Fruit fly (Drosophila melanogaster) whole organism, embryonic: Measurements from ENCODE around the gene siz.
A peak's percentile ranks its signal among the peaks of the same experiment; 100 is the strongest.

ENCODE experiments used
- Atf-2 ChIP-seq: fragments of 200-800 bp; sonication (Bioruptor generic); optimal IDR thresholded peaks from 2 replicates; lab custom pipeline; 2016; ENCODE audit warnings: missing biosample characterization, missing genetic modification characterization
- B-H2 ChIP-seq: fragments of 200-800 bp; sonication (Bioruptor generic); optimal IDR thresholded peaks from 2 replicates; lab custom pipeline; 2018; ENCODE audit warnings: missing biosample characterization, mild to moderate bottlenecking, missing genetic modification characterization
- BEAF-32 ChIP-seq: fragments of 200-800 bp; sonication (Bioruptor generic); optimal IDR thresholded peaks from 3 replicates; lab custom pipeline; 2017; ENCODE audit warnings: missing biosample characterization, missing genetic modification characterization, mild to moderate bottlenecking, moderate library complexity, missing genetic modification reagents
- Blimp-1 ChIP-seq: fragments of 200-800 bp; sonication (Bioruptor generic); optimal IDR thresholded peaks from 3 replicates; lab custom pipeline; 2018; ENCODE audit warnings: missing biosample characterization, missing genetic modification characterization, mild to moderate bottlenecking, moderate library complexity, missing genetic modification reagents
- CG10565 ChIP-seq: fragments of 200-800 bp; sonication (Bioruptor generic); optimal IDR thresholded peaks from 3 replicates; lab custom pipeline; 2016; ENCODE audit warnings: missing biosample characterization, mild to moderate bottlenecking, missing genetic modification characterization
- CG10979 ChIP-seq: fragments of 200-800 bp; sonication (Bioruptor generic); optimal IDR thresholded peaks from 2 replicates; lab custom pipeline; 2018; ENCODE audit warnings: missing biosample characterization, mild to moderate bottlenecking, missing genetic modification characterization, moderate library complexity
- CG11560 ChIP-seq: fragments of 200-800 bp; sonication (Bioruptor generic); IDR thresholded peaks from 3 replicates; pipeline ENCODE4 v1.3.6; 2022; ENCODE audit warnings: missing biosample characterization, missing genetic modification characterization
- CG12219 ChIP-seq: fragments of 200-800 bp; sonication (Bioruptor generic); optimal IDR thresholded peaks from 3 replicates; lab custom pipeline; 2018; ENCODE audit warnings: missing biosample characterization, mild to moderate bottlenecking, missing genetic modification characterization
- CG12391 ChIP-seq: fragments of 200-800 bp; sonication (Bioruptor generic); optimal IDR thresholded peaks from 3 replicates; lab custom pipeline; 2018; ENCODE audit warnings: missing biosample characterization, mild to moderate bottlenecking, missing genetic modification characterization, moderate library complexity
- CG12744 ChIP-seq: fragments of 200-800 bp; sonication (Bioruptor generic); optimal IDR thresholded peaks from 2 replicates; lab custom pipeline; 2016; ENCODE audit warnings: missing biosample characterization, missing genetic modification characterization
- CG13123 ChIP-seq: fragments of 200-800 bp; sonication (Bioruptor generic); optimal IDR thresholded peaks from 2 replicates; lab custom pipeline; 2016; ENCODE audit warnings: missing biosample characterization, missing genetic modification characterization
- CG14860 ChIP-seq: fragments of 200-800 bp; sonication (Bioruptor generic); IDR thresholded peaks from 3 replicates; pipeline ENCODE4 v1.3.6; 2022; ENCODE audit warnings: missing biosample characterization, missing genetic modification characterization; ENCODE audit not compliant: partially characterized antibody
- CG15479 ChIP-seq: fragments of 200-800 bp; sonication (Bioruptor generic); optimal IDR thresholded peaks from 3 replicates; lab custom pipeline; 2019; ENCODE audit warnings: missing biosample characterization, mild to moderate bottlenecking, missing genetic modification characterization, moderate library complexity
- CG1603 ChIP-seq: fragments of 200-800 bp; sonication (Bioruptor generic); optimal IDR thresholded peaks from 2 replicates; lab custom pipeline; 2019; ENCODE audit warnings: missing biosample characterization, mild to moderate bottlenecking, missing genetic modification characterization, moderate library complexity
- CG17328 ChIP-seq: fragments of 200-800 bp; sonication (Bioruptor generic); IDR thresholded peaks from 2 replicates; pipeline ENCODE4 v1.3.6; 2022; ENCODE audit warnings: missing biosample characterization, missing genetic modification characterization
- CG17359 ChIP-seq: fragments of 200-800 bp; sonication (Bioruptor generic); optimal IDR thresholded peaks from 3 replicates; lab custom pipeline; 2018; ENCODE audit warnings: missing biosample characterization, mild to moderate bottlenecking, missing genetic modification characterization, moderate library complexity
- CG17385 ChIP-seq: fragments of 200-800 bp; sonication (Bioruptor generic); optimal IDR thresholded peaks from 3 replicates; lab custom pipeline; 2018; ENCODE audit warnings: missing biosample characterization, mild to moderate bottlenecking, missing genetic modification characterization
- CG17802 ChIP-seq: fragments of 200-800 bp; sonication (Bioruptor generic); optimal IDR thresholded peaks from 2 replicates; lab custom pipeline; 2018; ENCODE audit warnings: missing biosample characterization, mild to moderate bottlenecking, missing genetic modification characterization, moderate library complexity
- CG1832 ChIP-seq: fragments of 200-800 bp; sonication (Bioruptor generic); optimal IDR thresholded peaks from 2 replicates; lab custom pipeline; 2017; ENCODE audit warnings: missing biosample characterization, mild to moderate bottlenecking, missing genetic modification characterization, inconsistent platforms
- CG18599 ChIP-seq: fragments of 200-800 bp; sonication (Bioruptor generic); optimal IDR thresholded peaks from 3 replicates; lab custom pipeline; 2017; ENCODE audit warnings: missing biosample characterization, missing genetic modification characterization, mild to moderate bottlenecking, moderate library complexity, missing genetic modification reagents
- CG2875 ChIP-seq: fragments of 200-800 bp; sonication (Bioruptor generic); optimal IDR thresholded peaks from 2 replicates; lab custom pipeline; 2017; ENCODE audit warnings: missing biosample characterization, mild to moderate bottlenecking, missing genetic modification characterization, missing genetic modification reagents
- CG31224 ChIP-seq: fragments of 200-800 bp; sonication (Bioruptor generic); IDR thresholded peaks from 2 replicates; pipeline ENCODE4 v1.3.6; 2022; ENCODE audit warnings: missing biosample characterization, missing genetic modification characterization
- CG4282 ChIP-seq: fragments of 200-800 bp; sonication (Bioruptor generic); optimal IDR thresholded peaks from 2 replicates; lab custom pipeline; 2016; ENCODE audit warnings: missing biosample characterization, missing genetic modification characterization
- Gug ChIP-seq: fragments of 200-800 bp; sonication (Bioruptor generic); IDR thresholded peaks from 4 replicates; pipeline ENCODE4 v1.3.6; 2022; ENCODE audit warnings: missing biosample characterization, missing genetic modification characterization
- Hey ChIP-seq: fragments of 200-800 bp; sonication (Bioruptor generic); optimal IDR thresholded peaks from 3 replicates; lab custom pipeline; 2018; ENCODE audit warnings: missing biosample characterization, mild to moderate bottlenecking, missing genetic modification characterization
- Lim3 ChIP-seq: fragments of 200-800 bp; sonication (Bioruptor generic); IDR thresholded peaks from 2 replicates; pipeline ENCODE4 v1.3.6; 2022; ENCODE audit warnings: missing biosample characterization, missing genetic modification characterization
- Meics ChIP-seq: fragments of 200-800 bp; sonication (Bioruptor generic); optimal IDR thresholded peaks from 2 replicates; lab custom pipeline; 2017; ENCODE audit warnings: missing biosample characterization, mild to moderate bottlenecking, missing genetic modification characterization
- NC2α ChIP-seq: fragments of 200-800 bp; sonication (Bioruptor generic); optimal IDR thresholded peaks from 2 replicates; lab custom pipeline; 2016; ENCODE audit warnings: missing biosample characterization, missing genetic modification characterization
- Nf-YC ChIP-seq: fragments of 200-800 bp; optimal IDR thresholded peaks from 3 replicates; lab custom pipeline; 2019; ENCODE audit warnings: missing biosample characterization, mild to moderate bottlenecking, missing genetic modification characterization, moderate library complexity
- Pdp1 ChIP-seq, 2 experiments: fragments of 200-800 bp; sonication (Bioruptor generic); optimal IDR thresholded peaks; 3 replicates each; lab custom pipeline; 2016; ENCODE audit warnings: missing biosample characterization in 2 of 2, missing genetic modification characterization in 2 of 2, mild to moderate bottlenecking in 1 of 2, moderate library complexity in 1 of 2
- Ssrp ChIP-seq: fragments of 200-800 bp; sonication (Bioruptor generic); optimal IDR thresholded peaks from 2 replicates; lab custom pipeline; 2018; ENCODE audit warnings: missing biosample characterization, mild to moderate bottlenecking, missing genetic modification characterization, moderate library complexity
- ap ChIP-seq: fragments of 200-800 bp; sonication (Bioruptor generic); IDR thresholded peaks from 2 replicates; pipeline ENCODE4 v1.3.6; 2022; ENCODE audit warnings: missing biosample characterization, missing genetic modification characterization
- az2 ChIP-seq: fragments of 200-800 bp; sonication (Bioruptor generic); optimal IDR thresholded peaks from 3 replicates; lab custom pipeline; 2016; ENCODE audit warnings: missing biosample characterization, missing genetic modification characterization
- bab2 ChIP-seq: fragments of 200-800 bp; sonication (Bioruptor generic); optimal IDR thresholded peaks from 2 replicates; lab custom pipeline; 2016; ENCODE audit warnings: missing biosample characterization, missing genetic modification characterization
- btn ChIP-seq: fragments of 200-800 bp; sonication (Bioruptor generic); optimal IDR thresholded peaks from 2 replicates; lab custom pipeline; 2016; ENCODE audit warnings: missing biosample characterization, missing genetic modification characterization
- ci ChIP-seq: fragments of 200-800 bp; sonication (Bioruptor generic); IDR thresholded peaks from 3 replicates; pipeline ENCODE4 v1.3.6; 2022; ENCODE audit warnings: missing biosample characterization, missing genetic modification characterization
- dmrt11E ChIP-seq: fragments of 200-800 bp; sonication (Bioruptor generic); optimal IDR thresholded peaks from 3 replicates; lab custom pipeline; 2018; ENCODE audit warnings: missing biosample characterization, mild to moderate bottlenecking, missing genetic modification characterization, moderate library complexity
- grau ChIP-seq: fragments of 200-800 bp; optimal IDR thresholded peaks from 3 replicates; lab custom pipeline; 2019; ENCODE audit warnings: missing biosample characterization, mild to moderate bottlenecking, missing genetic modification characterization, moderate library complexity
- gt ChIP-seq: fragments of 200-800 bp; sonication (Bioruptor generic); IDR thresholded peaks from 2 replicates; pipeline ENCODE4 v1.3.6; 2022; ENCODE audit warnings: missing biosample characterization, missing genetic modification characterization
- ham ChIP-seq: fragments of 200-800 bp; sonication (Bioruptor generic); IDR thresholded peaks from 2 replicates; pipeline ENCODE4 v1.3.6; 2022; ENCODE audit warnings: missing biosample characterization, missing genetic modification characterization
- odd ChIP-seq: fragments of 200-800 bp; sonication (Bioruptor generic); optimal IDR thresholded peaks from 2 replicates; lab custom pipeline; 2017; ENCODE audit warnings: missing biosample characterization, mild to moderate bottlenecking, missing genetic modification characterization
- peb ChIP-seq: fragments of 200-800 bp; sonication (Bioruptor generic); IDR thresholded peaks from 2 replicates; pipeline ENCODE4 v1.3.6; 2022; ENCODE audit warnings: missing biosample characterization, missing genetic modification characterization
- rib ChIP-seq: fragments of 200-800 bp; sonication (Bioruptor generic); IDR thresholded peaks from 2 replicates; pipeline ENCODE4 v1.3.6; 2022; ENCODE audit warnings: missing biosample characterization, missing genetic modification characterization
- sens ChIP-seq: fragments of 200-800 bp; sonication (Bioruptor generic); peaks from one replicate; lab custom pipeline; 2016; ENCODE audit warnings: missing biosample characterization, missing genetic modification characterization
- stwl ChIP-seq: fragments of 200-800 bp; sonication (Bioruptor generic); optimal IDR thresholded peaks from 3 replicates; lab custom pipeline; 2018; ENCODE audit warnings: missing biosample characterization, mild to moderate bottlenecking, missing genetic modification characterization, moderate library complexity
- unc-4 ChIP-seq: fragments of 200-800 bp; sonication (Bioruptor generic); IDR thresholded peaks from 2 replicates; pipeline ENCODE4 v1.3.6; 2022; ENCODE audit warnings: missing biosample characterization, missing genetic modification characterization; ENCODE audit not compliant: partially characterized antibody
- vvl ChIP-seq: fragments of 200-800 bp; sonication (Bioruptor generic); IDR thresholded peaks from 2 replicates; pipeline ENCODE4 v1.3.6; 2022; ENCODE audit warnings: missing biosample characterization, missing genetic modification characterization
- wek ChIP-seq: fragments of 200-800 bp; sonication (Bioruptor generic); optimal IDR thresholded peaks from 3 replicates; lab custom pipeline; 2018; ENCODE audit warnings: missing biosample characterization, mild to moderate bottlenecking, missing genetic modification characterization, moderate library complexity

siz gene

DNA sequence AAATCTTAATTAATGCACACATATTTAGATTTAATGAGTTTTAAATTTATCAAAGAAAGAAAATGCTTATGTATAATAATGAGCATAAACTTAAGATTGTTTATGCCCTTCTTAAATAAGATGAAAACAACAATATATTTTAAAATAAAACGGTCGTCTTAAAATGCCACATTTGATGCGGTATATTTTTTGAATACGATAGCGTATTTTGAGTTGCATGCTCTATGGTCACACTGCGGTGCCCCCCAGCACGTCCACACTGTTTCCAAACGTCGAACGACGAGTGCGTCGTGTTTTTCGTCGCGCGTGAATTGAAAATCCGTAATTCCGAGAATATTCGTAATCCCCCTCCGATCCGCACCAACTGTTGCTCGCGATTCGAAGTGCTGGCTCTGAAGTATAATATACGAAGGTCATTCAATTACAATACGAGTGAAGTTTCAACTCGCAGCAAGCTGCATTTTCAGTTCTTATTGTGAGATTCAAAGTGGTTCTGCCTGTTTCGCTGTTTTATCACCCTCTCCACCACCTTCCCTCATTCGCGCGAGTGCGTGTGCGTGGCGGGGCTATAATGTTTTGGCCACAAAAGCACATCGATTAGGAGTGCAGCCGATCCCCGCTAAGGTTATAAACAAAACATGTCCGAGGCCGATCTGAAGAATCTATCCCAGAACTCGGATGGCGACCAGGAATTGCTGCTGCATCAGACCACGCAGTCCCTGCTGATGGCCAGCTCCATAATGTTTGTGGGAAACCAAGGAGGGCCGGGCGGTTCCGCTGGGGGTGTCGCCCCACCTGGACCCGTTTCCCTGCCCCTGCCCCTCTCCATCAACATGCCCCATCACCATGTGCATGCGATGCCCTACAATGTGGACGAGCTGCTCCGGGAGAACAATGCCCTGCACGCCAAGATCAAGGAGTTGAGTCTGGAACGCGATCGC is at the start of gene siz (continued):
- TF ChIP-seq CG10565 (GFP tag; lab: Kevin White, UChicago): no peak
- TF ChIP-seq CG17328 (GFP tag; lab: Robert Waterston, UW): no peak
- no peak for TF ChIP-seq btn (GFP tag; lab: Kevin White, UChicago)
- TF ChIP-seq Atf-2: peak; percentile 21
- TF ChIP-seq Hey (tag; lab: Kevin White, UChicago): no peak
- TF ChIP-seq CG2875 (GFP tag; lab: Kevin White, UChicago): no peak
- TF ChIP-seq odd (GFP tag; lab: Kevin White, UChicago): peak; percentile 17
- peak; percentile 85 for TF ChIP-seq sens (GFP tag; lab: Kevin White, UChicago)
- no peak for TF ChIP-seq NC2α (GFP tag; lab: Kevin White, UChicago)
- TF ChIP-seq grau (tag; lab: Kevin White, UChicago): peak; percentile 29
- no peak for TF ChIP-seq CG31224
- peak; percentile 41 for TF ChIP-seq CG12219
- TF ChIP-seq Nf-YC: peak; percentile 47
- TF ChIP-seq CG13123: no peak
- TF ChIP-seq Lim3 (GFP tag; lab: Robert Waterston, UW): no peak
- peak; percentile 55 for TF ChIP-seq BEAF-32 (GFP tag; lab: Kevin White, UChicago)
- TF ChIP-seq CG14860 (GFP tag; lab: Robert Waterston, UW): no peak
- no peak for TF ChIP-seq gt (GFP tag; lab: Robert Waterston, UW)
- TF ChIP-seq ap (GFP tag; lab: Robert Waterston, UW): no peak
- TF ChIP-seq peb: no peak
- TF ChIP-seq CG1603 (tag; lab: Kevin White, UChicago): peak; percentile 62
- TF ChIP-seq az2 (GFP tag; lab: Kevin White, UChicago): no peak
- TF ChIP-seq CG11560 (tag; lab: Robert Waterston, UW): no peak
- peak; percentile 32 for TF ChIP-seq Meics
- TF ChIP-seq CG17359 (tag; lab: Kevin White, UChicago): peak; percentile 8
- peak; percentile 63 for TF ChIP-seq stwl (tag; lab: Kevin White, UChicago)
- TF ChIP-seq ham: no peak
- TF ChIP-seq CG17385 (GFP tag; lab: Kevin White, UChicago): peak; percentile 23
- TF ChIP-seq ci (GFP tag; lab: Robert Waterston, UW): peak; percentile 56; the same call in 2 of the 3 replicates
- TF ChIP-seq CG12391: peak; percentile 75
- TF ChIP-seq Gug (GFP tag; lab: Robert Waterston, UW): no peak
- TF ChIP-seq Blimp-1 (GFP tag; lab: Kevin White, UChicago): no peak
- peak; percentile 8 for TF ChIP-seq CG1832 (GFP tag; lab: Kevin White, UChicago)
- TF ChIP-seq CG12744 (GFP tag; lab: Kevin White, UChicago): no peak
- no peak for TF ChIP-seq unc-4 (GFP tag; lab: Robert Waterston, UW)
- peak; percentile 52; the same call in 1 of the 2 replicates for TF ChIP-seq rib
- TF ChIP-seq bab2 (GFP tag; lab: Kevin White, UChicago): no peak
- TF ChIP-seq dmrt11E (tag; lab: Kevin White, UChicago): no peak
- TF ChIP-seq Pdp1 (GFP tag; optimal IDR thresholded peaks at IDR 0.05; lab: Kevin White, UChicago): peak in 1 of 2 experiments; percentile 44
- TF ChIP-seq CG18599 (GFP tag; lab: Kevin White, UChicago): no peak
- TF ChIP-seq vvl (GFP tag; lab: Robert Waterston, UW): peak; percentile 72
- TF ChIP-seq Ssrp (tag; lab: Kevin White, UChicago): no peak
- no peak for TF ChIP-seq CG17802 (tag; lab: Kevin White, UChicago)
- TF ChIP-seq CG15479: peak; percentile 20
- TF ChIP-seq CG4282 (GFP tag; lab: Kevin White, UChicago): no peak
- peak; percentile 14 for TF ChIP-seq B-H2 (GFP tag; lab: Kevin White, UChicago)
- TF ChIP-seq CG10979: peak; percentile 8
- TF ChIP-seq wek (GFP tag; lab: Kevin White, UChicago): peak; percentile 31
